Fruit fly (Drosophila melanogaster): ENCODE results near the gene Doc3.
A peak's percentile ranks its signal among the peaks of the same experiment; 100 is the strongest.

Gene Doc3

DNA sequence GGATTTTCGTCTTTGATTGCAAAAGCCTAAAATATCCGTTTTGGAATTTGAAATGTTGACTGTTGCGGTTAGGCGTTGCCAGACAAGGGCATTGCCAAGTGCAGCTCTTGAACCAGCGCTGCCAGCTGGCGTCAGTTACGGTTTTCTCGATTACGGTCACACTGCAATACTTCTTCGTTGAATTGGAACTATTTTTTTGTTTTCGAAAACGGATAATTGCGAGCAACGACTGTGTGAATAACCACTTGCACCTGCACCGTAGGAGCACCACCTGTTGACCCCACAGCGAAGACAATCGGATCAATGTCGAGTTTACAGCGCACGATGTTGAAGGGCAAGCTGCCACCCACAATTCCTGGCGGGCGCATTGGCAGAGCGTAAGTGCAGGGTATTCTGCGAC lies 18.4 kb upstream of the Doc3 start, which contains the start of gene CG5068 (continued):
- TF ChIP-seq CG17385 (GFP tag; optimal IDR thresholded peaks at IDR 0.05) (no peak), shn (GFP tag; optimal IDR thresholded peaks at IDR 0.05) (no peak), tna (GFP tag; IDR thresholded peaks at IDR 0.05; ENCODE audit: partially characterized antibody) (peak; percentile 25; the same call in 1 of the 2 replicates), Fer1 (GFP tag; optimal IDR thresholded peaks at IDR 0.05) (no peak), ssp (GFP tag; IDR thresholded peaks at IDR 0.05) (no peak), CG17912 (GFP tag; optimal IDR thresholded peaks at IDR 0.05) (peak; percentile 7), CG12744 (GFP tag; optimal IDR thresholded peaks at IDR 0.05) (no peak), gt (GFP tag; IDR thresholded peaks at IDR 0.05) (no peak), CG3847 (GFP tag; IDR thresholded peaks at IDR 0.05) (peak; percentile 80), sens-2 (GFP tag; IDR thresholded peaks at IDR 0.05) (no peak), ci (GFP tag; IDR thresholded peaks at IDR 0.05) (0 out of 3 replicates have a peak, but pooled peaks have one; percentile 18), Dp (GFP tag; optimal IDR thresholded peaks at IDR 0.05) (peak; percentile 79), CG2875 (GFP tag; optimal IDR thresholded peaks at IDR 0.05) (no peak), odd (GFP tag; optimal IDR thresholded peaks at IDR 0.05) (no peak), gfzf (GFP tag; optimal IDR thresholded peaks at IDR 0.05) (peak; percentile 64), NfI (GFP tag; optimal IDR thresholded peaks at IDR 0.05) (no peak), HmgZ (tag; optimal IDR thresholded peaks at IDR 0.05) (peak; percentile 14), CG1603 (tag; optimal IDR thresholded peaks at IDR 0.05) (peak; percentile 74), CG10543 (GFP tag; optimal IDR thresholded peaks at IDR 0.05) (no peak), HHEX (GFP tag; optimal IDR thresholded peaks at IDR 0.05) (no peak), gsb (GFP tag; IDR thresholded peaks at IDR 0.05) (no peak), phol (tag; optimal IDR thresholded peaks at IDR 0.05) (peak; percentile 37), YL-1 (GFP tag; optimal IDR thresholded peaks at IDR 0.05) (peak; percentile 78), trem (tag; optimal IDR thresholded peaks at IDR 0.05) (peak; percentile 55), chn (GFP tag; optimal IDR thresholded peaks at IDR 0.05) (no peak), CG9215 (GFP tag; IDR thresholded peaks at IDR 0.05) (peak; percentile 100), Ets97D (GFP tag; optimal IDR thresholded peaks at IDR 0.05) (peak; percentile 69), CG13894 (tag; optimal IDR thresholded peaks at IDR 0.05) (no peak), Atf6 (GFP tag; IDR thresholded peaks at IDR 0.05) (no peak), bbx (GFP tag; IDR thresholded peaks at IDR 0.05; ENCODE audit: partially characterized antibody) (0 out of 2 replicates have a peak, but pooled peaks have one; percentile 26), Sry-δ (GFP tag; optimal IDR thresholded peaks at IDR 0.05) (peak; percentile 32), CG12391 (tag; optimal IDR thresholded peaks at IDR 0.05) (no peak), CG7928 (GFP tag; optimal IDR thresholded peaks at IDR 0.05) (no peak), CG14710 (tag; optimal IDR thresholded peaks at IDR 0.05) (peak; percentile 17), CG15514 (GFP tag; optimal IDR thresholded peaks at IDR 0.05) (peak; percentile 60), Nf-YC (tag; optimal IDR thresholded peaks at IDR 0.05) (no peak), Dref (GFP tag; IDR thresholded peaks at IDR 0.05) (peak; percentile 33; the same call in 1 of the 2 replicates), Bgb (GFP tag; IDR thresholded peaks at IDR 0.05; ENCODE audit: partially characterized antibody) (peak; percentile 49; the same call in 1 of the 2 replicates), CG10565 (GFP tag; optimal IDR thresholded peaks at IDR 0.05) (no peak), sna (GFP tag; IDR thresholded peaks at IDR 0.05; ENCODE audit: partially characterized antibody) (peak; percentile 50; the same call in 1 of the 2 replicates), CG2129 (GFP tag; IDR thresholded peaks at IDR 0.05; ENCODE audit: partially characterized antibody) (no peak), MBD-R2 (GFP tag; IDR thresholded peaks at IDR 0.05) (peak; percentile 86), CG31365 (tag; optimal IDR thresholded peaks at IDR 0.05) (no peak), Myb (GFP tag; optimal IDR thresholded peaks at IDR 0.05) (peak; percentile 98), Lhr (GFP tag; optimal IDR thresholded peaks at IDR 0.05) (peak; percentile 21), pan (optimal IDR thresholded peaks at IDR 0.05) (no peak), pan (GFP tag; optimal IDR thresholded peaks at IDR 0.05 in 1 of 2, IDR thresholded peaks at IDR 0.05 in 1 of 2) (no peak), D (optimal IDR thresholded peaks at IDR 0.05) (peak; percentile 56), D (GFP tag; optimal IDR thresholded peaks at IDR 0.05) (no peak), jing (GFP tag; optimal IDR thresholded peaks at IDR 0.05) (no peak)

Data from whole organism, embryonic.